Fruit fly (Drosophila melanogaster) whole organism, embryonic: ENCODE measurements around the gene jb.

ENCODE experiments used
- CG10267 ChIP-seq: fragments of 200-800 bp; sonication (Bioruptor generic); optimal IDR thresholded peaks from 2 replicates; lab custom pipeline; 2018; ENCODE audit warnings: missing biosample characterization, mild to moderate bottlenecking, missing genetic modification characterization, moderate library complexity
- CG11456 ChIP-seq: fragments of 200-800 bp; sonication (Bioruptor generic); IDR thresholded peaks from 3 replicates; pipeline ENCODE4 v1.3.6; 2022; ENCODE audit warnings: missing biosample characterization, missing genetic modification characterization
- CG11560 ChIP-seq: fragments of 200-800 bp; sonication (Bioruptor generic); IDR thresholded peaks from 3 replicates; pipeline ENCODE4 v1.3.6; 2022; ENCODE audit warnings: missing biosample characterization, missing genetic modification characterization
- CG12155 ChIP-seq: fragments of 200-800 bp; sonication (Bioruptor generic); optimal IDR thresholded peaks from 3 replicates; lab custom pipeline; 2016; ENCODE audit warnings: missing biosample characterization, missing genetic modification characterization
- CG13287 ChIP-seq: fragments of 200-800 bp; sonication (Bioruptor generic); IDR thresholded peaks from 2 replicates; pipeline ENCODE4 v1.3.6; 2022; ENCODE audit warnings: missing biosample characterization, missing genetic modification characterization; ENCODE audit not compliant: partially characterized antibody
- CG15269 ChIP-seq: fragments of 200-800 bp; sonication (Bioruptor generic); optimal IDR thresholded peaks from 2 replicates; lab custom pipeline; 2018; ENCODE audit warnings: missing biosample characterization, mild to moderate bottlenecking, missing genetic modification characterization, moderate library complexity
- CG2678 ChIP-seq: fragments of 200-800 bp; sonication (Bioruptor generic); optimal IDR thresholded peaks from 3 replicates; lab custom pipeline; 2019; ENCODE audit warnings: missing biosample characterization, mild to moderate bottlenecking, missing genetic modification characterization, moderate library complexity
- CG2875 ChIP-seq: fragments of 200-800 bp; sonication (Bioruptor generic); optimal IDR thresholded peaks from 2 replicates; lab custom pipeline; 2017; ENCODE audit warnings: missing biosample characterization, mild to moderate bottlenecking, missing genetic modification characterization, missing genetic modification reagents
- CG3281 ChIP-seq: fragments of 200-800 bp; sonication (Bioruptor generic); optimal IDR thresholded peaks from 3 replicates; lab custom pipeline; 2017; ENCODE audit warnings: missing biosample characterization, mild to moderate bottlenecking, missing genetic modification characterization
- CG34376 ChIP-seq: fragments of 200-800 bp; sonication (Bioruptor generic); optimal IDR thresholded peaks from 2 replicates; lab custom pipeline; 2018; ENCODE audit warnings: missing biosample characterization, mild to moderate bottlenecking, missing genetic modification characterization
- CG6683 ChIP-seq: fragments of 200-800 bp; sonication (Bioruptor generic); optimal IDR thresholded peaks from 2 replicates; lab custom pipeline; 2017; ENCODE audit warnings: missing biosample characterization, mild to moderate bottlenecking, missing genetic modification characterization, missing genetic modification reagents
- CG6813 ChIP-seq: fragments of 200-800 bp; sonication (Bioruptor generic); optimal IDR thresholded peaks from 2 replicates; lab custom pipeline; 2017; ENCODE audit warnings: missing biosample characterization, missing genetic modification characterization, mild to moderate bottlenecking, moderate library complexity, missing genetic modification reagents
- CG8290 ChIP-seq, 3 experiments: fragments of 200-800 bp; sonication (Bioruptor generic); optimal IDR thresholded peaks; 2 replicates each; lab custom pipeline; 2016 to 2019; ENCODE audit warnings: missing biosample characterization in 3 of 3, missing genetic modification characterization in 3 of 3, mild to moderate bottlenecking in 2 of 3, moderate library complexity in 1 of 3
- CG9797 ChIP-seq: fragments of 200-800 bp; sonication (Bioruptor generic); optimal IDR thresholded peaks from 3 replicates; lab custom pipeline; 2018; ENCODE audit warnings: missing biosample characterization, mild to moderate bottlenecking, missing genetic modification characterization
- CG9876 ChIP-seq: fragments of 200-800 bp; sonication (Bioruptor generic); optimal IDR thresholded peaks from 2 replicates; lab custom pipeline; 2016; ENCODE audit warnings: missing biosample characterization, missing genetic modification characterization
- Chrac-16 ChIP-seq: fragments of 200-800 bp; sonication (Bioruptor generic); optimal IDR thresholded peaks from 3 replicates; lab custom pipeline; 2016; ENCODE audit warnings: missing biosample characterization, missing genetic modification characterization
- Ets65A ChIP-seq: fragments of 200-800 bp; sonication (Bioruptor generic); peaks from one replicate; lab custom pipeline; 2016; ENCODE audit warnings: missing biosample characterization, missing genetic modification characterization
- Gsc ChIP-seq: fragments of 200-800 bp; sonication (Bioruptor generic); IDR thresholded peaks from 2 replicates; pipeline ENCODE4 v1.3.6; 2022; ENCODE audit warnings: missing biosample characterization, missing genetic modification characterization
- HHEX ChIP-seq: fragments of 200-800 bp; sonication (Bioruptor generic); optimal IDR thresholded peaks from 3 replicates; lab custom pipeline; 2017; ENCODE audit warnings: missing biosample characterization, mild to moderate bottlenecking, missing genetic modification characterization, missing genetic modification reagents
- Hr78 ChIP-seq, 2 experiments: fragments of 200-800 bp in 1 of 2; fragments of >200 bp in 1 of 2; sonication (Bioruptor generic) in 1 of 2; optimal IDR thresholded peaks; 2 replicates each; lab custom pipeline; 2017 to 2019; ENCODE audit warnings: missing biosample characterization in 2 of 2, missing genetic modification characterization in 2 of 2, mild to moderate bottlenecking in 1 of 2, moderate library complexity in 1 of 2
- MBD-R2 ChIP-seq: fragments of 200-800 bp; sonication (Bioruptor generic); IDR thresholded peaks from 2 replicates; pipeline ENCODE4 v1.3.6; 2022; ENCODE audit warnings: missing biosample characterization, missing genetic modification characterization
- MESR4 ChIP-seq: fragments of 200-800 bp; sonication (Bioruptor generic); optimal IDR thresholded peaks from 2 replicates; lab custom pipeline; 2018; ENCODE audit warnings: missing biosample characterization, mild to moderate bottlenecking, missing genetic modification characterization, moderate library complexity
- Mes4 ChIP-seq: fragments of 200-800 bp; sonication (Bioruptor generic); optimal IDR thresholded peaks from 2 replicates; lab custom pipeline; 2016; ENCODE audit warnings: missing biosample characterization, missing genetic modification characterization
- Side ChIP-seq: fragments of 200-800 bp; sonication (Bioruptor generic); optimal IDR thresholded peaks from 2 replicates; lab custom pipeline; 2016; ENCODE audit warnings: missing biosample characterization, missing genetic modification characterization
- YL-1 ChIP-seq: fragments of 200-800 bp; sonication (Bioruptor generic); optimal IDR thresholded peaks from 3 replicates; lab custom pipeline; 2017; ENCODE audit warnings: missing biosample characterization, mild to moderate bottlenecking, missing genetic modification characterization
- bab2 ChIP-seq: fragments of 200-800 bp; sonication (Bioruptor generic); optimal IDR thresholded peaks from 2 replicates; lab custom pipeline; 2016; ENCODE audit warnings: missing biosample characterization, missing genetic modification characterization
- dan ChIP-seq: fragments of 200-800 bp; sonication (Bioruptor generic); IDR thresholded peaks from 2 replicates; pipeline ENCODE4 v1.3.6; 2022; ENCODE audit warnings: missing biosample characterization, missing genetic modification characterization
- dysf ChIP-seq: fragments of 200-800 bp; sonication (Bioruptor generic); IDR thresholded peaks from 3 replicates; pipeline ENCODE4 v1.3.6; 2022; ENCODE audit warnings: missing biosample characterization, missing genetic modification characterization
- gfzf ChIP-seq: fragments of 200-800 bp; sonication (Bioruptor generic); optimal IDR thresholded peaks from 2 replicates; lab custom pipeline; 2016; ENCODE audit warnings: missing biosample characterization, mild to moderate bottlenecking, missing genetic modification characterization, moderate library complexity
- gsb-n ChIP-seq: fragments of 200-800 bp; sonication (Bioruptor generic); optimal IDR thresholded peaks from 3 replicates; lab custom pipeline; 2018; ENCODE audit warnings: missing biosample characterization, mild to moderate bottlenecking, missing genetic modification characterization
- kay ChIP-seq: fragments of 200-800 bp; sonication (Bioruptor generic); optimal IDR thresholded peaks from 2 replicates; lab custom pipeline; 2016; ENCODE audit warnings: missing biosample characterization, missing genetic modification characterization
- klu ChIP-seq: fragments of 200-800 bp; sonication (Bioruptor generic); IDR thresholded peaks from 2 replicates; pipeline ENCODE4 v1.3.6; 2022; ENCODE audit warnings: missing biosample characterization, missing genetic modification characterization
- nmo ChIP-seq: fragments of 200-800 bp; sonication (Bioruptor generic); optimal IDR thresholded peaks from 2 replicates; lab custom pipeline; 2018; ENCODE audit warnings: missing biosample characterization, mild to moderate bottlenecking, missing genetic modification characterization, moderate library complexity
- pfk ChIP-seq: fragments of 200-800 bp; sonication (Bioruptor generic); optimal IDR thresholded peaks from 2 replicates; lab custom pipeline; 2018; ENCODE audit warnings: missing biosample characterization, mild to moderate bottlenecking, missing genetic modification characterization, moderate library complexity
- pros ChIP-seq: fragments of 200-800 bp; sonication (Bioruptor generic); optimal IDR thresholded peaks from 3 replicates; lab custom pipeline; 2019; ENCODE audit warnings: missing biosample characterization, mild to moderate bottlenecking, missing genetic modification characterization, moderate library complexity
- psq ChIP-seq: fragments of 200-800 bp; sonication (Bioruptor generic); optimal IDR thresholded peaks from 2 replicates; lab custom pipeline; 2017; ENCODE audit warnings: missing biosample characterization, missing genetic modification characterization
- row ChIP-seq: fragments of 200-800 bp; sonication (Bioruptor generic); IDR thresholded peaks from 3 replicates; pipeline ENCODE4 v1.3.6; 2022; ENCODE audit warnings: missing biosample characterization, missing genetic modification characterization
- salm ChIP-seq: fragments of 200-800 bp; sonication (Bioruptor generic); optimal IDR thresholded peaks from 2 replicates; lab custom pipeline; 2018; ENCODE audit warnings: missing biosample characterization, mild to moderate bottlenecking, missing genetic modification characterization
- sens-2 ChIP-seq: fragments of 200-800 bp; sonication (Bioruptor generic); IDR thresholded peaks from 2 replicates; pipeline ENCODE4 v1.3.6; 2022; ENCODE audit warnings: missing biosample characterization, missing genetic modification characterization
- seq ChIP-seq: fragments of 200-800 bp; sonication (Bioruptor generic); IDR thresholded peaks from 2 replicates; pipeline ENCODE4 v1.3.6; 2022; ENCODE audit warnings: missing biosample characterization, missing genetic modification characterization
- toy ChIP-seq: fragments of 200-800 bp; sonication (Bioruptor generic); IDR thresholded peaks from 2 replicates; pipeline ENCODE4 v1.3.6; 2022; ENCODE audit warnings: missing biosample characterization, missing genetic modification characterization
- trem ChIP-seq: fragments of 200-800 bp; optimal IDR thresholded peaks from 3 replicates; lab custom pipeline; 2019; ENCODE audit warnings: missing biosample characterization, mild to moderate bottlenecking, missing genetic modification characterization, moderate library complexity
- unc-4 ChIP-seq: fragments of 200-800 bp; sonication (Bioruptor generic); IDR thresholded peaks from 2 replicates; pipeline ENCODE4 v1.3.6; 2022; ENCODE audit warnings: missing biosample characterization, missing genetic modification characterization; ENCODE audit not compliant: partially characterized antibody
- usp ChIP-seq: fragments of >200 bp; optimal IDR thresholded peaks from 2 replicates; lab custom pipeline; 2017; ENCODE audit warnings: missing biosample characterization, missing genetic modification characterization
- wor ChIP-seq: fragments of 200-800 bp; sonication (Bioruptor generic); IDR thresholded peaks from 2 replicates; pipeline ENCODE4 v1.3.6; 2022; ENCODE audit warnings: missing biosample characterization, missing genetic modification characterization
- zf30C ChIP-seq: fragments of 200-800 bp; sonication (Bioruptor generic); optimal IDR thresholded peaks from 3 replicates; lab custom pipeline; 2018; ENCODE audit warnings: missing biosample characterization, mild to moderate bottlenecking, missing genetic modification characterization

The jb gene

dm6 chrX:20391230-20391629, 624 bp upstream of the jb start (continued):
- TF ChIP-seq YL-1 (GFP tag; lab: Kevin White, UChicago) (peak; percentile 49), HHEX (no peak), salm (tag; lab: Kevin White, UChicago) (no peak), CG11560 (tag; lab: Robert Waterston, UW) (no peak), CG2678 (tag; lab: Kevin White, UChicago) (no peak), Gsc (GFP tag; lab: Robert Waterston, UW) (no peak), usp (no peak), pros (GFP tag; lab: Kevin White, UChicago) (no peak), Hr78 (GFP tag; optimal IDR thresholded peaks at IDR 0.05; lab: Kevin White, UChicago) (no peak), seq (no peak), CG9797 (GFP tag; lab: Kevin White, UChicago) (peak; percentile 80), CG15269 (tag; lab: Kevin White, UChicago) (no peak), CG11456 (GFP tag; lab: Robert Waterston, UW) (no peak), Side (no peak), CG6683 (GFP tag; lab: Kevin White, UChicago) (no peak), toy (GFP tag; lab: Robert Waterston, UW) (no peak), kay (GFP tag; lab: Kevin White, UChicago) (no peak), trem (tag; lab: Kevin White, UChicago) (peak; percentile 28), CG34376 (no peak), CG2875 (GFP tag; lab: Kevin White, UChicago) (no peak), CG9876 (GFP tag; lab: Kevin White, UChicago) (no peak), pfk (GFP tag; lab: Kevin White, UChicago) (no peak), CG10267 (tag; lab: Kevin White, UChicago) (peak; percentile 7), row (no peak), CG6813 (GFP tag; lab: Kevin White, UChicago) (no peak), gfzf (peak; percentile 82), MBD-R2 (peak; percentile 87), zf30C (GFP tag; lab: Kevin White, UChicago) (no peak), Mes4 (no peak), sens-2 (GFP tag; lab: Robert Waterston, UW) (no peak), klu (no peak), Chrac-16 (GFP tag; lab: Kevin White, UChicago) (no peak), wor (GFP tag; lab: Robert Waterston, UW) (no peak), Ets65A (GFP tag; lab: Kevin White, UChicago) (no peak), MESR4 (GFP tag; lab: Kevin White, UChicago) (peak; percentile 66), bab2 (GFP tag; lab: Kevin White, UChicago) (no peak), CG8290 (GFP tag; optimal IDR thresholded peaks at IDR 0.05; lab: Kevin White, UChicago) (peak; percentile 7), CG8290 (tag; optimal IDR thresholded peaks at IDR 0.05; lab: Kevin White, UChicago) (peak in 1 of 2 experiments; percentile 46), unc-4 (GFP tag; lab: Robert Waterston, UW) (0 out of 2 replicates have a peak, but pooled peaks have one; percentile 16), psq (no peak), nmo (GFP tag; lab: Kevin White, UChicago) (no peak), dan (GFP tag; lab: Robert Waterston, UW) (no peak), gsb-n (tag; lab: Kevin White, UChicago) (no peak), CG12155 (GFP tag; lab: Kevin White, UChicago) (no peak), dysf (no peak), CG3281 (no peak), CG13287 (GFP tag; lab: Robert Waterston, UW) (peak; percentile 45; the same call in 1 of the 2 replicates)
